Worm (Caenorhabditis elegans): ENCODE measurements around the gene C13F10.7.

DNA sequence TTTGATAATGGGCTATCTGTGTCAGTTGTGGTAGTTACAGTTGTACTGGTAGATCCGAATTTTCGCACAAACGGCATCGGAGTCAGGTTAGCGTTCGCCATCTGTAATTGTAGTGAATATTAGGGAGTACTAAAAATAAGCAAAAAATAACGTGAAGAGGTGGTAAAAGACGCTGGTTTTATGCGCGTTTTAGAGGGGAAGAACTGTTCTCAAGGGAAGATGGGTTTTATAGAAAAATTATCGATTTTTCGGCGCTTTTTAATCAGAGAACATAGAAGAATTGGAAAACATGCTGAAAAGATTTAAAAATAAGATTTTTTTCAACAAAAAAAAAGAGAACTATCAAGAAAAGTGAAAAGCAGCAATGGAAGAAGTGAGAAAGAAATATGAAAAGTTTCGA is at the start of gene C13F10.7:
- TF ChIP-seq nhr-237 (tag; optimal IDR thresholded peaks at IDR 0.05) = no peak
- no peak for TF ChIP-seq nhr-11 (tag; optimal IDR thresholded peaks at IDR 0.05)
- TF ChIP-seq unc-62 (GFP tag; optimal IDR thresholded peaks at IDR 0.05) = no peak
- no peak for TF ChIP-seq F13H6.1 (tag; optimal IDR thresholded peaks at IDR 0.05)
- TF ChIP-seq ztf-4 (tag; optimal IDR thresholded peaks at IDR 0.05) = no peak
- TF ChIP-seq nhr-23 (tag; optimal IDR thresholded peaks at IDR 0.05) = no peak
